Fruit fly (Drosophila melanogaster) whole organism: ENCODE results near the gene ScpX.

ENCODE experiments used
- Dll ChIP-seq: fragments of >200 bp; optimal IDR thresholded peaks from 2 replicates; lab custom pipeline; 2017
- pan ChIP-seq: fragments of >200 bp; optimal IDR thresholded peaks from 2 replicates; lab custom pipeline; 2017
- psq ChIP-seq: fragments of >200 bp; optimal IDR thresholded peaks from 2 replicates; lab custom pipeline; 2017

dm6 chr2L:18805247-18805636 is 25.8 kb upstream of the ScpX start, which contains the start of gene CG43814:
- TF ChIP-seq Dll (lab: Kevin White, UChicago) (no peak), psq (no peak), pan (lab: Kevin White, UChicago) (no peak)
